Fruit fly (Drosophila melanogaster) whole organism, embryonic: Measurements from ENCODE around the gene CG42449.

Source experiments
- Abd-B ChIP-seq: fragments of 200-800 bp; sonication (Bioruptor generic); optimal IDR thresholded peaks from 2 replicates; lab custom pipeline; 2018; ENCODE audit warnings: missing biosample characterization, mild to moderate bottlenecking, missing genetic modification characterization, moderate library complexity
- B-H1 ChIP-seq: fragments of 200-800 bp; sonication (Bioruptor generic); IDR thresholded peaks from 3 replicates; pipeline ENCODE4 v1.3.6; 2022; ENCODE audit warnings: missing biosample characterization, missing genetic modification characterization
- Bgb ChIP-seq: fragments of 200-800 bp; sonication (Bioruptor generic); IDR thresholded peaks from 2 replicates; pipeline ENCODE4 v1.3.6; 2022; ENCODE audit warnings: missing biosample characterization, missing genetic modification characterization; ENCODE audit not compliant: partially characterized antibody
- CG1024 ChIP-seq: fragments of 200-800 bp; sonication (Bioruptor generic); IDR thresholded peaks from 2 replicates; pipeline ENCODE4 v1.3.6; 2022; ENCODE audit warnings: missing biosample characterization, missing genetic modification characterization
- CG10274 ChIP-seq: fragments of 200-800 bp; sonication (Bioruptor generic); optimal IDR thresholded peaks from 3 replicates; lab custom pipeline; 2017; ENCODE audit warnings: missing biosample characterization, mild to moderate bottlenecking, missing genetic modification characterization
- CG12219 ChIP-seq: fragments of 200-800 bp; sonication (Bioruptor generic); optimal IDR thresholded peaks from 3 replicates; lab custom pipeline; 2018; ENCODE audit warnings: missing biosample characterization, mild to moderate bottlenecking, missing genetic modification characterization
- CG1647 ChIP-seq: fragments of 200-800 bp; sonication (Bioruptor generic); optimal IDR thresholded peaks from 3 replicates; lab custom pipeline; 2016; ENCODE audit warnings: missing biosample characterization, missing genetic modification characterization
- CG16815 ChIP-seq: fragments of 200-800 bp; sonication (Bioruptor generic); optimal IDR thresholded peaks from 3 replicates; lab custom pipeline; 2017; ENCODE audit warnings: missing biosample characterization, mild to moderate bottlenecking, missing genetic modification characterization
- CG1792 ChIP-seq: fragments of 200-800 bp; sonication (Bioruptor generic); optimal IDR thresholded peaks from 2 replicates; lab custom pipeline; 2016; ENCODE audit warnings: missing biosample characterization, missing genetic modification characterization
- CG18476 ChIP-seq: fragments of 200-800 bp; sonication (Bioruptor generic); optimal IDR thresholded peaks from 2 replicates; lab custom pipeline; 2016; ENCODE audit warnings: missing biosample characterization, mild to moderate bottlenecking, missing genetic modification characterization
- CG2120 ChIP-seq: fragments of 200-800 bp; sonication (Bioruptor generic); optimal IDR thresholded peaks from 3 replicates; lab custom pipeline; 2016; ENCODE audit warnings: missing biosample characterization, missing genetic modification characterization
- CG2678 ChIP-seq: fragments of 200-800 bp; sonication (Bioruptor generic); optimal IDR thresholded peaks from 3 replicates; lab custom pipeline; 2019; ENCODE audit warnings: missing biosample characterization, mild to moderate bottlenecking, missing genetic modification characterization, moderate library complexity
- CG31441 ChIP-seq: fragments of 200-800 bp; sonication (Bioruptor generic); IDR thresholded peaks from 2 replicates; pipeline ENCODE4 v1.3.6; 2022; ENCODE audit warnings: missing biosample characterization, missing genetic modification characterization
- CG32767 ChIP-seq: fragments of 200-800 bp; sonication (Bioruptor generic); IDR thresholded peaks from 2 replicates; pipeline ENCODE4 v1.3.6; 2022; ENCODE audit warnings: missing biosample characterization, missing genetic modification characterization
- CG3281 ChIP-seq: fragments of 200-800 bp; sonication (Bioruptor generic); optimal IDR thresholded peaks from 3 replicates; lab custom pipeline; 2017; ENCODE audit warnings: missing biosample characterization, mild to moderate bottlenecking, missing genetic modification characterization
- CG33557 ChIP-seq: fragments of 200-800 bp; sonication (Bioruptor generic); optimal IDR thresholded peaks from 2 replicates; lab custom pipeline; 2019; ENCODE audit warnings: missing biosample characterization, mild to moderate bottlenecking, missing genetic modification characterization, moderate library complexity
- CG3995 ChIP-seq: fragments of 200-800 bp; sonication (Bioruptor generic); optimal IDR thresholded peaks from 3 replicates; lab custom pipeline; 2016; ENCODE audit warnings: missing biosample characterization, missing genetic modification characterization
- CG6175 ChIP-seq: fragments of 200-800 bp; sonication (Bioruptor generic); IDR thresholded peaks from 3 replicates; pipeline ENCODE4 v1.3.6; 2022; ENCODE audit warnings: missing biosample characterization, missing genetic modification characterization
- CG6813 ChIP-seq: fragments of 200-800 bp; sonication (Bioruptor generic); optimal IDR thresholded peaks from 2 replicates; lab custom pipeline; 2017; ENCODE audit warnings: missing biosample characterization, missing genetic modification characterization, mild to moderate bottlenecking, moderate library complexity, missing genetic modification reagents
- CG8281 ChIP-seq: fragments of 200-800 bp; sonication (Bioruptor generic); optimal IDR thresholded peaks from 2 replicates; lab custom pipeline; 2018; ENCODE audit warnings: missing biosample characterization, mild to moderate bottlenecking, missing genetic modification characterization, moderate library complexity
- Dip2 ChIP-seq: fragments of 200-800 bp; sonication (Bioruptor generic); IDR thresholded peaks from 2 replicates; pipeline ENCODE4 v1.3.6; 2022; ENCODE audit warnings: missing biosample characterization, missing genetic modification characterization
- Ets65A ChIP-seq: fragments of 200-800 bp; sonication (Bioruptor generic); peaks from one replicate; lab custom pipeline; 2016; ENCODE audit warnings: missing biosample characterization, missing genetic modification characterization
- HHEX ChIP-seq: fragments of 200-800 bp; sonication (Bioruptor generic); optimal IDR thresholded peaks from 3 replicates; lab custom pipeline; 2017; ENCODE audit warnings: missing biosample characterization, mild to moderate bottlenecking, missing genetic modification characterization, missing genetic modification reagents
- HLH4C ChIP-seq: fragments of 200-800 bp; sonication (Bioruptor generic); IDR thresholded peaks from 3 replicates; pipeline ENCODE4 v1.3.6; 2022; ENCODE audit warnings: missing biosample characterization, missing genetic modification characterization; ENCODE audit not compliant: partially characterized antibody
- HmgZ ChIP-seq: fragments of 200-800 bp; sonication (Bioruptor generic); optimal IDR thresholded peaks from 2 replicates; lab custom pipeline; 2018; ENCODE audit warnings: missing biosample characterization, mild to moderate bottlenecking, missing genetic modification characterization
- Hr39 ChIP-seq: fragments of >200 bp; optimal IDR thresholded peaks from 2 replicates; lab custom pipeline; 2017
- Lim3 ChIP-seq: fragments of 200-800 bp; sonication (Bioruptor generic); IDR thresholded peaks from 2 replicates; pipeline ENCODE4 v1.3.6; 2022; ENCODE audit warnings: missing biosample characterization, missing genetic modification characterization
- Mad ChIP-seq: fragments of 200-800 bp; sonication (Bioruptor generic); optimal IDR thresholded peaks from 2 replicates; lab custom pipeline; 2016; ENCODE audit warnings: missing biosample characterization, missing genetic modification characterization
- Med ChIP-seq: fragments of 200-800 bp; sonication (Bioruptor generic); peaks from one replicate; lab custom pipeline; 2016; ENCODE audit warnings: missing biosample characterization, missing genetic modification characterization, mild to moderate bottlenecking, inconsistent platforms, moderate library complexity
- Oaz ChIP-seq: fragments of 200-800 bp; sonication (Bioruptor generic); IDR thresholded peaks from 2 replicates; pipeline ENCODE4 v1.3.6; 2022; ENCODE audit warnings: missing biosample characterization, missing genetic modification characterization
- ab ChIP-seq: fragments of 200-800 bp; sonication (Bioruptor generic); optimal IDR thresholded peaks from 2 replicates; lab custom pipeline; 2016; ENCODE audit warnings: missing biosample characterization, missing genetic modification characterization
- amos ChIP-seq: fragments of 200-800 bp; sonication (Bioruptor generic); IDR thresholded peaks from 2 replicates; pipeline ENCODE4 v1.3.6; 2022; ENCODE audit warnings: missing biosample characterization, missing genetic modification characterization; ENCODE audit not compliant: partially characterized antibody
- crc ChIP-seq: fragments of 200-800 bp; sonication (Bioruptor generic); optimal IDR thresholded peaks from 2 replicates; lab custom pipeline; 2016; ENCODE audit warnings: missing biosample characterization, missing genetic modification characterization
- danr ChIP-seq: fragments of 200-800 bp; sonication (Bioruptor generic); IDR thresholded peaks from 2 replicates; pipeline ENCODE4 v1.3.6; 2022; ENCODE audit warnings: missing biosample characterization, missing genetic modification characterization
- en ChIP-seq: fragments of 200-800 bp; sonication (Bioruptor generic); optimal IDR thresholded peaks from 2 replicates; lab custom pipeline; 2016; ENCODE audit warnings: missing biosample characterization, missing genetic modification characterization
- fu2 ChIP-seq: fragments of 200-800 bp; sonication (Bioruptor generic); optimal IDR thresholded peaks from 2 replicates; lab custom pipeline; 2016; ENCODE audit warnings: missing biosample characterization, missing genetic modification characterization
- gce ChIP-seq: fragments of 200-800 bp; sonication (Bioruptor generic); IDR thresholded peaks from 3 replicates; pipeline ENCODE4 v1.3.6; 2022; ENCODE audit warnings: missing biosample characterization, missing genetic modification characterization
- hkb ChIP-seq, 2 experiments: fragments of 200-800 bp in 1 of 2; fragments of >200 bp in 1 of 2; sonication (Bioruptor generic) in 1 of 2; IDR thresholded peaks in 1 of 2; optimal IDR thresholded peaks in 1 of 2; 2 replicates each; pipeline versions ENCODE4 v1.3.6 to Lab custom; 2017 to 2022; ENCODE audit warnings: missing biosample characterization in 1 of 2, missing genetic modification characterization in 1 of 2
- mld ChIP-seq: fragments of 200-800 bp; sonication (Bioruptor generic); IDR thresholded peaks from 3 replicates; pipeline ENCODE4 v1.3.6; 2022; ENCODE audit warnings: missing biosample characterization, missing genetic modification characterization; ENCODE audit not compliant: partially characterized antibody
- nmo ChIP-seq: fragments of 200-800 bp; sonication (Bioruptor generic); optimal IDR thresholded peaks from 2 replicates; lab custom pipeline; 2018; ENCODE audit warnings: missing biosample characterization, mild to moderate bottlenecking, missing genetic modification characterization, moderate library complexity
- org-1 ChIP-seq: fragments of 200-800 bp; sonication (Bioruptor generic); optimal IDR thresholded peaks from 2 replicates; lab custom pipeline; 2017; ENCODE audit warnings: missing biosample characterization, missing genetic modification characterization
- pb ChIP-seq: fragments of 200-800 bp; sonication (Bioruptor generic); optimal IDR thresholded peaks from 3 replicates; lab custom pipeline; 2016; ENCODE audit warnings: missing biosample characterization, missing genetic modification characterization
- pnt ChIP-seq: fragments of 200-800 bp; sonication (Bioruptor generic); optimal IDR thresholded peaks from 3 replicates; lab custom pipeline; 2016; ENCODE audit warnings: missing biosample characterization, missing genetic modification characterization
- rib ChIP-seq: fragments of 200-800 bp; sonication (Bioruptor generic); IDR thresholded peaks from 2 replicates; pipeline ENCODE4 v1.3.6; 2022; ENCODE audit warnings: missing biosample characterization, missing genetic modification characterization
- slp2 ChIP-seq: fragments of 200-800 bp; sonication (Bioruptor generic); optimal IDR thresholded peaks from 2 replicates; lab custom pipeline; 2016; ENCODE audit warnings: missing biosample characterization, missing genetic modification characterization
- sob ChIP-seq: fragments of 200-800 bp; sonication (Bioruptor generic); IDR thresholded peaks from 2 replicates; pipeline ENCODE4 v1.3.6; 2022; ENCODE audit warnings: missing biosample characterization, missing genetic modification characterization
- sr ChIP-seq: fragments of 200-800 bp; sonication (Bioruptor generic); IDR thresholded peaks from 3 replicates; pipeline ENCODE4 v1.3.6; 2022; ENCODE audit warnings: missing biosample characterization, missing genetic modification characterization
- tin ChIP-seq: fragments of 200-800 bp; sonication (Bioruptor generic); optimal IDR thresholded peaks from 3 replicates; lab custom pipeline; 2016; ENCODE audit warnings: missing biosample characterization, missing genetic modification characterization
- ttk ChIP-seq: fragments of 200-800 bp; sonication (Bioruptor generic); IDR thresholded peaks from 2 replicates; pipeline ENCODE4 v2.1.2; 2022; ENCODE audit warnings: missing biosample characterization, missing genetic modification characterization
- unc-4 ChIP-seq: fragments of 200-800 bp; sonication (Bioruptor generic); IDR thresholded peaks from 2 replicates; pipeline ENCODE4 v1.3.6; 2022; ENCODE audit warnings: missing biosample characterization, missing genetic modification characterization; ENCODE audit not compliant: partially characterized antibody
- zf30C ChIP-seq: fragments of 200-800 bp; sonication (Bioruptor generic); optimal IDR thresholded peaks from 3 replicates; lab custom pipeline; 2018; ENCODE audit warnings: missing biosample characterization, mild to moderate bottlenecking, missing genetic modification characterization

Gene CG42449

DNA sequence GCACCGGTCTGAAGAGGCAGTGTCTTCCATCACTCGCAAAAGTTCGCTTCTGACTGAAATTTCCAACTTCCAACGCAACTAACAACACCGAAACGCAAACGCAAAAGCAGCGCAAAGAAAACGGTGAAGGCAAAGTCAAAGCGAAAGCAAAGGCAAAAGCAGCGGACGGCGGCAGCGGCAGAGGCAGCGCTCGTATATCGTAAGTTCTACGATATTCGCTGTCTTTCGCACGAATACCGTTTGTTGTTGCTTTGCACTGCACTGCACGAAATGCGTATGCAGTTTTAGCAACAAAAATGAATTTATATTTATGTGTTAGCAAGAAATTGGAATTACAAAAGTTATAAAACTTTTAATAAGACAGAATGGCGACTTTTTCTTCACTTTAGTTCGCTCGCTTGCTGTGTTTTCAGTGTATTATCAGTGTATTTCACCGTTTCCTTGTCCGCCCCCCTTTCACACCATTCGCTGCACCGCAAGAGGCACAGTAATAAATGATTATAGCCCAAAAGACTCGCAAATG lies 34.5 kb upstream of the CG42449 start, which contains the start of gene OtopLa (continued):
- TF ChIP-seq Ets65A (GFP tag; lab: Kevin White, UChicago) = peak; percentile 97
- TF ChIP-seq CG3995 (GFP tag; lab: Kevin White, UChicago) = no peak
- TF ChIP-seq Lim3 (GFP tag; lab: Robert Waterston, UW) = peak; percentile 57
- TF ChIP-seq HLH4C (GFP tag; lab: Robert Waterston, UW) = no peak
- peak; percentile 74 for TF ChIP-seq zf30C (GFP tag; lab: Kevin White, UChicago)
- peak; percentile 90 for TF ChIP-seq nmo (GFP tag; lab: Kevin White, UChicago)
- TF ChIP-seq CG6813 (GFP tag; lab: Kevin White, UChicago) = peak; percentile 80
- TF ChIP-seq CG6175 = peak; percentile 50; the same call in 1 of the 3 replicates
- peak; percentile 31 for TF ChIP-seq ab
- no peak for TF ChIP-seq amos (GFP tag; lab: Robert Waterston, UW)
- peak; percentile 59 for TF ChIP-seq CG8281
- peak; percentile 97 for TF ChIP-seq Med (GFP tag; lab: Kevin White, UChicago)
- peak; percentile 79 for TF ChIP-seq CG3281
- TF ChIP-seq CG16815 (GFP tag; lab: Kevin White, UChicago) = peak; percentile 56
- TF ChIP-seq HmgZ (tag; lab: Kevin White, UChicago) = peak; percentile 70
- no peak for TF ChIP-seq Bgb (GFP tag; lab: Robert Waterston, UW)
- TF ChIP-seq tin (GFP tag; lab: Kevin White, UChicago) = peak; percentile 84
- TF ChIP-seq CG32767 = peak; percentile 87
- no peak for TF ChIP-seq Dip2 (GFP tag; lab: Robert Waterston, UW)
- peak; percentile 35 for TF ChIP-seq CG10274 (GFP tag; lab: Kevin White, UChicago)
- peak; percentile 76 for TF ChIP-seq CG12219 (GFP tag; lab: Kevin White, UChicago)
- peak; percentile 77 for TF ChIP-seq CG2120 (GFP tag; lab: Kevin White, UChicago)
- TF ChIP-seq CG1024 (GFP tag; lab: Robert Waterston, UW) = peak; percentile 80
- 0 out of 2 replicates have a peak, but pooled peaks have one; percentile 52 for TF ChIP-seq rib (GFP tag; lab: Robert Waterston, UW)
- TF ChIP-seq Mad = peak; percentile 55
- TF ChIP-seq sr = peak; percentile 49; the same call in 1 of the 3 replicates
- peak; percentile 59 for TF ChIP-seq fu2
- TF ChIP-seq CG18476 = peak; percentile 68
- peak; percentile 80 for TF ChIP-seq en (GFP tag; lab: Kevin White, UChicago)
- peak; percentile 72 for TF ChIP-seq slp2
- TF ChIP-seq Oaz (GFP tag; lab: Robert Waterston, UW) = peak; percentile 69
- TF ChIP-seq org-1 (GFP tag; lab: Kevin White, UChicago) = peak; percentile 83
- TF ChIP-seq Hr39 (lab: Kevin White, UChicago) = no peak
- TF ChIP-seq sob (GFP tag; lab: Robert Waterston, UW) = peak; percentile 87
- peak; percentile 83 for TF ChIP-seq pnt (GFP tag; lab: Kevin White, UChicago)
- TF ChIP-seq gce = peak; percentile 64; the same call in 2 of the 3 replicates
- TF ChIP-seq hkb (optimal IDR thresholded peaks at IDR 0.05; lab: Kevin White, UChicago) = no peak
- TF ChIP-seq hkb (GFP tag; IDR thresholded peaks at IDR 0.05; lab: Robert Waterston, UW) = peak; percentile 90
- TF ChIP-seq B-H1 (GFP tag; lab: Robert Waterston, UW) = peak; percentile 71
- TF ChIP-seq CG31441 = peak; percentile 90
- peak; percentile 77 for TF ChIP-seq pb (GFP tag; lab: Kevin White, UChicago)
- peak; percentile 78 for TF ChIP-seq Abd-B (GFP tag; lab: Kevin White, UChicago)
- peak; percentile 60 for TF ChIP-seq CG1792 (GFP tag; lab: Kevin White, UChicago)
- peak; percentile 72 for TF ChIP-seq crc (GFP tag; lab: Kevin White, UChicago)
- TF ChIP-seq danr = peak; percentile 58
- peak; percentile 42 for TF ChIP-seq CG33557 (GFP tag; lab: Kevin White, UChicago)
- TF ChIP-seq CG2678 = peak; percentile 86
- no peak for TF ChIP-seq unc-4 (GFP tag; lab: Robert Waterston, UW)
- TF ChIP-seq HHEX (GFP tag; lab: Kevin White, UChicago) = peak; percentile 73
- peak; percentile 89 for TF ChIP-seq ttk
- TF ChIP-seq mld (GFP tag; lab: Robert Waterston, UW) = no peak
- TF ChIP-seq CG1647 (GFP tag; lab: Kevin White, UChicago) = peak; percentile 53
